In genomic region chr3L:11512375-11513096, dm6 we compare ENCODE assay signal across 1 fruit fly cellular context.
TF ChIP-seq lines count a peak whose summit lies in the region.
"Not testable (repeated sequence)": the region's sequence is repeated elsewhere in the genome, so short reads cannot be mapped to it uniquely, and the experiment has no call there.

No protein-coding gene starts in this region.

TF ChIP-seq in whole organism, embryonic, 481 proteins besides CTCF, POLR2A, EP300 and RAD21 (continued from another document):
- TF ChIP-seq MTF-1 (GFP tag; optimal IDR thresholded peaks at IDR 0.05; lab: Kevin White, UChicago; ENCODE audit: borderline replicate concordance) (peak; percentile 35), CG8478 (optimal IDR thresholded peaks at IDR 0.05; lab: Kevin White, UChicago) (peak; percentile 18), CG33557 (GFP tag; optimal IDR thresholded peaks at IDR 0.05; lab: Kevin White, UChicago) (peak; percentile 66), ase (GFP tag; IDR thresholded peaks at IDR 0.05; lab: Robert Waterston, UW) (peak; percentile 41; the same call in 1 of the 3 replicates), Awh (GFP tag; IDR thresholded peaks at IDR 0.05; lab: Robert Waterston, UW) (0 out of 2 replicates have a peak, but pooled peaks have one; percentile 40), CG2712 (tag; optimal IDR thresholded peaks at IDR 0.05; lab: Kevin White, UChicago) (peak; percentile 21), seq (GFP tag; IDR thresholded peaks at IDR 0.05; lab: Robert Waterston, UW) (peak; percentile 80; the same call in 1 of the 2 replicates), CG14050 (GFP tag; IDR thresholded peaks at IDR 0.05; lab: Robert Waterston, UW) (peak; percentile 15; the same call in 1 of the 3 replicates), CG2678 (tag; optimal IDR thresholded peaks at IDR 0.05; lab: Kevin White, UChicago) (peak; percentile 35), Hr39 (optimal IDR thresholded peaks at IDR 0.05; lab: Kevin White, UChicago) (peak; percentile 48), dmrt99B (tag; optimal IDR thresholded peaks at IDR 0.05; lab: Kevin White, UChicago) (peak; percentile 13), CG17912 (GFP tag; optimal IDR thresholded peaks at IDR 0.05; lab: Kevin White, UChicago) (peak; percentile 53), gce (GFP tag; IDR thresholded peaks at IDR 0.05; lab: Robert Waterston, UW) (peak; percentile 52; the same call in 2 of the 3 replicates), CG13424 (tag; optimal IDR thresholded peaks at IDR 0.05; lab: Kevin White, UChicago) (peak; percentile 39), stc (GFP tag; IDR thresholded peaks at IDR 0.05; lab: Robert Waterston, UW) (0 out of 2 replicates have a peak, but pooled peaks have one; percentile 20), CG4328 (GFP tag; optimal IDR thresholded peaks at IDR 0.05; lab: Kevin White, UChicago) (peak; percentile 53), ATbp (GFP tag; optimal IDR thresholded peaks at IDR 0.05; lab: Kevin White, UChicago) (peak; percentile 11), CG18262 (tag; optimal IDR thresholded peaks at IDR 0.05; lab: Kevin White, UChicago) (peak; percentile 26), CG17361 (GFP tag; IDR thresholded peaks at IDR 0.05; lab: Robert Waterston, UW) (0 out of 3 replicates have a peak, but pooled peaks have one; percentile 17), lab (GFP tag; optimal IDR thresholded peaks at IDR 0.05; lab: Kevin White, UChicago) (peak; percentile 11), CG8290 (tag; optimal IDR thresholded peaks at IDR 0.05; lab: Kevin White, UChicago) (peak in 1 of 2 experiments; percentile 85), Fer1 (GFP tag; optimal IDR thresholded peaks at IDR 0.05; lab: Kevin White, UChicago) (peak; percentile 6), CG5180 (GFP tag; optimal IDR thresholded peaks at IDR 0.05; lab: Kevin White, UChicago) (peak; percentile 69), lov (GFP tag; IDR thresholded peaks at IDR 0.05; lab: Robert Waterston, UW) (0 out of 3 replicates have a peak, but pooled peaks have one; percentile 18), CG17385 (GFP tag; optimal IDR thresholded peaks at IDR 0.05; lab: Kevin White, UChicago) (peak; percentile 13), z (GFP tag; IDR thresholded peaks at IDR 0.05; lab: Robert Waterston, UW) (0 out of 3 replicates have a peak, but pooled peaks have one; percentile 43), Sry-β (GFP tag; optimal IDR thresholded peaks at IDR 0.05; lab: Kevin White, UChicago) (peak; percentile 16)
- not testable (repeated sequence) for TF ChIP-seq CG8290 (GFP tag; optimal IDR thresholded peaks at IDR 0.05; lab: Kevin White, UChicago); lov (optimal IDR thresholded peaks at IDR 0.05; lab: Kevin White, UChicago)
